Worm (Caenorhabditis elegans): ENCODE measurements around the gene srh-245.

srh-245 gene

DNA sequence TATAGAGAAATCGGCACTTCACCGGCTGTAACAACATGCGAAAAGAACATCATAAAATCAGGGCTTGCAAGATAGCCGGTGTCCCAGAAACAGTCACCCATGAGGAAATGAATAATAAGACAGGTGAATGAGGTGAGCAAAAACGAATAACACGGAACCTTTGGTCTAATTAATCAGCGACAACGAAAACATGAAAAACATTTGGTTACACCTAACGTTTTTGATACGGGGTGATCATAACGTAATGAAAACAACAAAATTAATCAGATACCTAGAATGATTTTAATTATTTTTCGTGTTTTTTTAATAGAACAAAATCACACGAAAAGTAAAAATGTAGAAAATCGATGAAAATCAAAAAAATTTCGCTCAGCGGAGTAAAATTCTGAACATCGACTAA, at the start of gene srh-245:
Gene srh-245 (minus strand): TSS at position 101 of the 400 bp plus-strand sequence.
- TF ChIP-seq ceh-44 (GFP tag; IDR thresholded peaks at IDR 0.05) = no peak
- no peak for TF ChIP-seq zfp-2 (tag; optimal IDR thresholded peaks at IDR 0.05)
- no peak for TF ChIP-seq nhr-10 (tag; optimal IDR thresholded peaks at IDR 0.05)
- TF ChIP-seq aly-2 (tag; optimal IDR thresholded peaks at IDR 0.05) = no peak
- no peak for TF ChIP-seq T20F7.1 (GFP tag; optimal IDR thresholded peaks at IDR 0.05)
- TF ChIP-seq nhr-41 (GFP tag; IDR thresholded peaks at IDR 0.05) = no peak

- TF ChIP-seq dmd-9 (GFP tag; IDR thresholded peaks at IDR 0.05) (no peak), F10B5.3 (tag; optimal IDR thresholded peaks at IDR 0.05) (no peak), unc-130 (GFP tag; optimal IDR thresholded peaks at IDR 0.05) (no peak), sdz-12 (GFP tag; optimal IDR thresholded peaks at IDR 0.05) (no peak), T26A8.4 (GFP tag; IDR thresholded peaks at IDR 0.05) (no peak), mep-1 (tag; optimal IDR thresholded peaks at IDR 0.05) (no peak)
These were observed 46.5 kb upstream of the srh-245 start, which contains the start of gene srbc-37 for ce11 chrV:702260-702659. srbc-37 (plus strand) TSS chrV:702560.

ce11 chrV:699489-700129, 43.9 kb upstream of the srh-245 start, which contains the start of the genes ugt-29 and srx-5:
ugt-29 (minus strand) TSS chrV:699589.
srx-5 (plus strand) TSS chrV:700079.
- TF ChIP-seq lin-38 (GFP tag; IDR thresholded peaks at IDR 0.05) (no peak), dmd-9 (GFP tag; IDR thresholded peaks at IDR 0.05) (no peak), dmd-6 (GFP tag; IDR thresholded peaks at IDR 0.05) (0 out of 2 replicates have a peak, but pooled peaks have one; percentile 27), unc-62 (GFP tag; optimal IDR thresholded peaks at IDR 0.05 in 1 of 2) (no peak), unc-62 (tag; optimal IDR thresholded peaks at IDR 0.05) (no peak), lin-39 (tag; optimal IDR thresholded peaks at IDR 0.05) (no peak)

DNA sequence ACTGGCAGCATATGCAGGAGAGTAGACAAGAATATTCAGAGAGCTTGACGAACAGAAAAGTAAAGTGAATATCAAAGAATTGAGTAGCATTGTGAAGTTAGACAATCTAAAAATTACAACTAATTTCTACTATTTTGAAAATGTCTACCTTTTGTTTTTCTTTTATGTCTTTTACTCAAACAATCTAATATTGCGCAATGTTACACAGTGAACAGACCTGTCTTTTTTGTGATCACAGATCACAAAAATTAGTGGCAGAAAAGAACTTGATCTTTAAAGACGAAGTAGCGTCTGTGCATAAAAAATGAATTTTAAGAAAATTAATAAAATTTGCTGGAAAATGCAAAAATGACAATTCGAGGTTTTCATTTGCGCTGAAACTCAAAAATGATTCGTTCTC, 43.3 kb upstream of the srh-245 start:
- TF ChIP-seq zip-2 (tag; optimal IDR thresholded peaks at IDR 0.05) (peak; percentile 92), lin-39 (tag; optimal IDR thresholded peaks at IDR 0.05) (no peak)

DNA sequence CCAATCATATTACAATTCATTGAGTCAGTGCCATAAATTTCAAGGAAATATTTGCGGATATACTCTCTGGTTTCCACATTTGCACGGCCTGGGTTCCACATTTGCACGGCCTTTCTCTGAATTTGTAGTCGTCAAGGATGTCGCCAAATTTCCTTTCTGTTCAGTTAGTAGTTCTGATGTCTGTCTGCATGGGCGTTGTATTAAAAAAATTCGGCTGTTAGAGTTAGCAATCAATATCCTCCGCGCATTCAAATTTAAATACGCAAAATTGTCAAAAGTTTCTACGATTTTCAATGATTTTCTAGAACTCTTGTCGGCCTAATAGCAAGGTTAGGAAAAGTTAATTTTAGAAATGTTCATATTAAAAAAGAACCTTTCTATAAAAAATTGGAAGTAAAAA, 40.2 kb upstream of the srh-245 start, which contains the start of gene srj-52:
Gene srj-52 (minus strand): TSS at position 101 of the 400 bp plus-strand sequence.
- TF ChIP-seq dmd-8 (GFP tag; IDR thresholded peaks at IDR 0.05) (no peak), jun-1 (tag; optimal IDR thresholded peaks at IDR 0.05) (no peak), lin-1 (GFP tag; IDR thresholded peaks at IDR 0.05) (no peak), unc-62 (GFP tag; optimal IDR thresholded peaks at IDR 0.05 in 1 of 2) (peak in 1 of 2 experiments; percentile 57), unc-62 (tag; optimal IDR thresholded peaks at IDR 0.05) (no peak), nhr-237 (tag; optimal IDR thresholded peaks at IDR 0.05) (no peak)

- TF ChIP-seq F44E2.7 (GFP tag; IDR thresholded peaks at IDR 0.05) (no peak), daf-19 (GFP tag; conservative IDR thresholded peaks at IDR 0.05) (no peak), ceh-82 (tag; optimal IDR thresholded peaks at IDR 0.05) (no peak)
These were observed 38.9 kb upstream of the srh-245 start, which contains the start of gene srj-53 for ce11 chrV:694625-695024. srj-53 (minus strand) TSS chrV:694725.

DNA sequence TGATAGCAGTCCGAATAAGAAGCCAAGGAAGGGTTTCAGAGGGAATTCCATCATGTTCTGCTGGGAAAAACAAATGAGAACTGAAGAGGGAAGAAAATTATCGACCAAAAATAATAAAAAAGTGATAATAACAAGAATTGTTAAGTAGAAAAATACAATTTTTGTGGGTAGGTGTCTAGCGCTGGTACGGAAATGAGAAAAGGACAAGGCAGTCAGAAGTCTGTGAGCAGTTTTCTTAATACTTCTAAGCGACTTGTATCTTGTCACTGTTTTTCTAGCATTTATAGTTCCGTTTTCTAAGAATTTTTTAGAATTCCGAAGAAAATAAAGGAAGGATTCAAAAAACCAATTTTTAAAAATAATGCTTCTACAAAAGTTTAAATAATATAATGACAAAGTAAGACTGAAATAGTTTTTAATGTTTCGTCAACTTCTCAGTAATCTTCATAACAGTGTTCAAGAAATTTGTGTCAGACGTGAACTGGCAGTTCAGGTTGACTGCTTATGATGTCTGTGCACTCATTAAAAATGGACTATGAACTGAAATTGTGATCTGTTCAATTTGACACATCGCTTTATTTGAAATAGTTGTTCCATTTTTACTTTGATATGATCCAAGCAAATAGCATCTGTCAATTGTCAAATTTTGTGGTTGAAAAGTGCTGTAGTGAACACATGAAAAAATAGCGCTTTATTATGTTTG, 37.1 kb upstream of the srh-245 start, which contains the start of gene srx-4:
Gene srx-4 (minus strand): TSS at position 51 of the 703 bp plus-strand sequence.
- TF ChIP-seq lsy-2 (tag; optimal IDR thresholded peaks at IDR 0.05) = no peak
- TF ChIP-seq unc-62 (GFP tag; optimal IDR thresholded peaks at IDR 0.05 in 1 of 2) = peak in 1 of 2 experiments; percentile 90
- no peak for TF ChIP-seq unc-62 (tag; optimal IDR thresholded peaks at IDR 0.05)
- TF ChIP-seq Y105C5A.15 (GFP tag; IDR thresholded peaks at IDR 0.05) = no peak
- no peak for TF ChIP-seq duxl-1 (tag; optimal IDR thresholded peaks at IDR 0.05; ENCODE audit: poor library complexity)

All from whole organism, L4 larva.